Fruit fly (Drosophila melanogaster) whole organism, embryonic: Measurements from ENCODE around the gene CG11158.

Experiments
- Blimp-1 ChIP-seq: fragments of 200-800 bp; sonication (Bioruptor generic); optimal IDR thresholded peaks from 3 replicates; lab custom pipeline; 2018; ENCODE audit warnings: missing biosample characterization, missing genetic modification characterization, mild to moderate bottlenecking, moderate library complexity, missing genetic modification reagents
- CG12391 ChIP-seq: fragments of 200-800 bp; sonication (Bioruptor generic); optimal IDR thresholded peaks from 3 replicates; lab custom pipeline; 2018; ENCODE audit warnings: missing biosample characterization, mild to moderate bottlenecking, missing genetic modification characterization, moderate library complexity
- CG13287 ChIP-seq: fragments of 200-800 bp; sonication (Bioruptor generic); IDR thresholded peaks from 2 replicates; pipeline ENCODE4 v1.3.6; 2022; ENCODE audit warnings: missing biosample characterization, missing genetic modification characterization; ENCODE audit not compliant: partially characterized antibody
- CG13424 ChIP-seq: fragments of 200-800 bp; sonication (Bioruptor generic); optimal IDR thresholded peaks from 2 replicates; lab custom pipeline; 2019; ENCODE audit warnings: missing biosample characterization, mild to moderate bottlenecking, missing genetic modification characterization, moderate library complexity
- CG14710 ChIP-seq: fragments of 200-800 bp; sonication (Bioruptor generic); optimal IDR thresholded peaks from 3 replicates; lab custom pipeline; 2019; ENCODE audit warnings: missing biosample characterization, mild to moderate bottlenecking, missing genetic modification characterization, moderate library complexity
- CG18764 ChIP-seq: fragments of 200-800 bp; sonication (Bioruptor generic); optimal IDR thresholded peaks from 3 replicates; lab custom pipeline; 2016; ENCODE audit warnings: missing biosample characterization, missing genetic modification characterization
- CG2678 ChIP-seq: fragments of 200-800 bp; sonication (Bioruptor generic); optimal IDR thresholded peaks from 3 replicates; lab custom pipeline; 2019; ENCODE audit warnings: missing biosample characterization, mild to moderate bottlenecking, missing genetic modification characterization, moderate library complexity
- CG2875 ChIP-seq: fragments of 200-800 bp; sonication (Bioruptor generic); optimal IDR thresholded peaks from 2 replicates; lab custom pipeline; 2017; ENCODE audit warnings: missing biosample characterization, mild to moderate bottlenecking, missing genetic modification characterization, missing genetic modification reagents
- CG33557 ChIP-seq: fragments of 200-800 bp; sonication (Bioruptor generic); optimal IDR thresholded peaks from 2 replicates; lab custom pipeline; 2019; ENCODE audit warnings: missing biosample characterization, mild to moderate bottlenecking, missing genetic modification characterization, moderate library complexity
- CG3407 ChIP-seq: fragments of 200-800 bp; sonication (Bioruptor generic); optimal IDR thresholded peaks from 2 replicates; lab custom pipeline; 2018; ENCODE audit warnings: missing biosample characterization, mild to moderate bottlenecking, missing genetic modification characterization
- CG3838 ChIP-seq: fragments of 200-800 bp; sonication (Bioruptor generic); optimal IDR thresholded peaks from 3 replicates; lab custom pipeline; 2016; ENCODE audit warnings: missing biosample characterization, missing genetic modification characterization
- CG6254 ChIP-seq: fragments of 200-800 bp; sonication (Bioruptor generic); optimal IDR thresholded peaks from 3 replicates; lab custom pipeline; 2017; ENCODE audit warnings: mild to moderate bottlenecking, missing biosample characterization, missing genetic modification reagents, missing genetic modification characterization
- CG7556 ChIP-seq: fragments of 200-800 bp; sonication (Bioruptor generic); optimal IDR thresholded peaks from 2 replicates; lab custom pipeline; 2017; ENCODE audit warnings: missing biosample characterization, mild to moderate bottlenecking, missing genetic modification characterization
- CG7963 ChIP-seq: fragments of 200-800 bp; sonication (Bioruptor generic); IDR thresholded peaks from 3 replicates; pipeline ENCODE4 v1.3.6; 2022; ENCODE audit warnings: missing biosample characterization, missing genetic modification characterization; ENCODE audit not compliant: partially characterized antibody
- Dref ChIP-seq: fragments of 200-800 bp; sonication (Bioruptor generic); IDR thresholded peaks from 2 replicates; pipeline ENCODE4 v1.3.6; 2022; ENCODE audit warnings: missing biosample characterization, missing genetic modification characterization
- Drgx ChIP-seq: fragments of 200-800 bp; sonication (Bioruptor generic); IDR thresholded peaks from 2 replicates; pipeline ENCODE4 v1.3.6; 2022; ENCODE audit warnings: missing biosample characterization, missing genetic modification characterization
- GATAe ChIP-seq: fragments of 200-800 bp; sonication (Bioruptor generic); conservative IDR thresholded peaks from 2 replicates; pipeline ENCODE4 v1.3.6; 2022; ENCODE audit warnings: missing biosample characterization, missing genetic modification characterization
- H2.0 ChIP-seq: fragments of 200-800 bp; sonication (Bioruptor generic); IDR thresholded peaks from 2 replicates; pipeline ENCODE4 v1.3.6; 2022; ENCODE audit warnings: missing biosample characterization, missing genetic modification characterization
- HLHmδ ChIP-seq: fragments of 200-800 bp; sonication (Bioruptor generic); optimal IDR thresholded peaks from 2 replicates; lab custom pipeline; 2018; ENCODE audit warnings: missing biosample characterization, mild to moderate bottlenecking, missing genetic modification characterization, moderate library complexity
- Hey ChIP-seq: fragments of 200-800 bp; sonication (Bioruptor generic); optimal IDR thresholded peaks from 3 replicates; lab custom pipeline; 2018; ENCODE audit warnings: missing biosample characterization, mild to moderate bottlenecking, missing genetic modification characterization
- Hr51 ChIP-seq, 2 experiments: fragments of 200-800 bp; sonication (Bioruptor generic); optimal IDR thresholded peaks; 2 replicates in 1 of 2; 3 replicates in 1 of 2; lab custom pipeline; 2016 to 2018; ENCODE audit warnings: missing biosample characterization in 2 of 2, missing genetic modification characterization in 2 of 2, mild to moderate bottlenecking in 1 of 2, moderate library complexity in 1 of 2
- Meics ChIP-seq: fragments of 200-800 bp; sonication (Bioruptor generic); optimal IDR thresholded peaks from 2 replicates; lab custom pipeline; 2017; ENCODE audit warnings: missing biosample characterization, mild to moderate bottlenecking, missing genetic modification characterization
- Neu2 ChIP-seq: fragments of 200-800 bp; sonication (Bioruptor generic); optimal IDR thresholded peaks from 3 replicates; lab custom pipeline; 2016; ENCODE audit warnings: missing biosample characterization, missing genetic modification characterization, borderline replicate concordance
- Oli ChIP-seq: fragments of 200-800 bp; sonication (Bioruptor generic); optimal IDR thresholded peaks from 2 replicates; lab custom pipeline; 2018; ENCODE audit warnings: missing biosample characterization, mild to moderate bottlenecking, missing genetic modification characterization, moderate library complexity
- Trl ChIP-seq, 3 experiments: fragments of >200 bp in 2 of 3; fragments of 200-800 bp in 1 of 3; sonication (Bioruptor generic) in 1 of 3; optimal IDR thresholded peaks; 2 replicates in 1 of 3; 3 replicates in 2 of 3; lab custom pipeline; 2016 to 2017; ENCODE audit warnings: missing biosample characterization in 1 of 3, missing genetic modification characterization in 1 of 3
- Xrp1 ChIP-seq: fragments of 200-800 bp; sonication (Bioruptor generic); IDR thresholded peaks from 2 replicates; pipeline ENCODE4 v1.3.6; 2022; ENCODE audit warnings: missing biosample characterization, missing genetic modification characterization
- bab2 ChIP-seq: fragments of 200-800 bp; sonication (Bioruptor generic); optimal IDR thresholded peaks from 2 replicates; lab custom pipeline; 2016; ENCODE audit warnings: missing biosample characterization, missing genetic modification characterization
- bbx ChIP-seq: fragments of 200-800 bp; sonication (Bioruptor generic); IDR thresholded peaks from 2 replicates; pipeline ENCODE4 v1.3.6; 2022; ENCODE audit warnings: missing biosample characterization, missing genetic modification characterization; ENCODE audit not compliant: partially characterized antibody
- bsh ChIP-seq, 2 experiments: fragments of 200-800 bp; sonication (Bioruptor generic); optimal IDR thresholded peaks; 2 replicates each; lab custom pipeline; 2017 to 2018; ENCODE audit warnings: mild to moderate bottlenecking in 2 of 2, missing biosample characterization in 2 of 2, missing genetic modification characterization in 2 of 2, moderate library complexity in 1 of 2
- cas ChIP-seq: fragments of 200-800 bp; sonication (Bioruptor generic); IDR thresholded peaks from 2 replicates; pipeline ENCODE4 v1.3.6; 2022; ENCODE audit warnings: missing biosample characterization, missing genetic modification characterization
- crc ChIP-seq: fragments of 200-800 bp; sonication (Bioruptor generic); optimal IDR thresholded peaks from 2 replicates; lab custom pipeline; 2016; ENCODE audit warnings: missing biosample characterization, missing genetic modification characterization
- croc ChIP-seq: fragments of 200-800 bp; sonication (Bioruptor generic); conservative IDR thresholded peaks from 3 replicates; pipeline ENCODE4 v1.3.6; 2022; ENCODE audit warnings: missing biosample characterization, missing genetic modification characterization
- dan ChIP-seq: fragments of 200-800 bp; sonication (Bioruptor generic); IDR thresholded peaks from 2 replicates; pipeline ENCODE4 v1.3.6; 2022; ENCODE audit warnings: missing biosample characterization, missing genetic modification characterization
- en ChIP-seq: fragments of 200-800 bp; sonication (Bioruptor generic); optimal IDR thresholded peaks from 2 replicates; lab custom pipeline; 2016; ENCODE audit warnings: missing biosample characterization, missing genetic modification characterization
- eve ChIP-seq, 2 experiments: fragments of >200 bp; optimal IDR thresholded peaks; 2 replicates each; lab custom pipeline; 2017; ENCODE audit warnings: missing biosample characterization in 2 of 2, missing genetic modification characterization in 2 of 2
- exex ChIP-seq: fragments of 200-800 bp; sonication (Bioruptor generic); optimal IDR thresholded peaks from 4 replicates; lab custom pipeline; 2018; ENCODE audit warnings: missing biosample characterization, mild to moderate bottlenecking, missing genetic modification characterization, moderate library complexity
- gcm ChIP-seq: fragments of 200-800 bp; sonication (Bioruptor generic); optimal IDR thresholded peaks from 2 replicates; lab custom pipeline; 2019; ENCODE audit warnings: missing biosample characterization, mild to moderate bottlenecking, missing genetic modification characterization, moderate library complexity
- ham ChIP-seq: fragments of 200-800 bp; sonication (Bioruptor generic); IDR thresholded peaks from 2 replicates; pipeline ENCODE4 v1.3.6; 2022; ENCODE audit warnings: missing biosample characterization, missing genetic modification characterization
- hbn ChIP-seq: fragments of 200-800 bp; sonication (Bioruptor generic); IDR thresholded peaks from 2 replicates; pipeline ENCODE4 v1.3.6; 2022; ENCODE audit warnings: missing biosample characterization, missing genetic modification characterization; ENCODE audit not compliant: partially characterized antibody
- her ChIP-seq: fragments of 200-800 bp; sonication (Bioruptor generic); optimal IDR thresholded peaks from 2 replicates; lab custom pipeline; 2016; ENCODE audit warnings: missing biosample characterization, missing genetic modification characterization
- lbe ChIP-seq: fragments of 200-800 bp; sonication (Bioruptor generic); optimal IDR thresholded peaks from 2 replicates; lab custom pipeline; 2016; ENCODE audit warnings: missing biosample characterization, mild to moderate bottlenecking, missing genetic modification characterization
- lilli ChIP-seq: fragments of 200-800 bp; sonication (Bioruptor generic); optimal IDR thresholded peaks from 3 replicates; lab custom pipeline; 2016; ENCODE audit warnings: missing biosample characterization, missing genetic modification characterization
- lola ChIP-seq, 3 experiments: fragments of >200 bp in 2 of 3; fragments of 200-800 bp in 1 of 3; sonication (Bioruptor generic) in 1 of 3; optimal IDR thresholded peaks; 2 replicates each; lab custom pipeline; 2017 to 2019; ENCODE audit warnings: missing biosample characterization in 3 of 3, missing genetic modification characterization in 3 of 3, mild to moderate bottlenecking in 1 of 3, moderate library complexity in 1 of 3
- mam ChIP-seq: fragments of 200-800 bp; sonication (Bioruptor generic); optimal IDR thresholded peaks from 3 replicates; lab custom pipeline; 2016; ENCODE audit warnings: missing biosample characterization, missing genetic modification characterization
- pb ChIP-seq: fragments of 200-800 bp; sonication (Bioruptor generic); optimal IDR thresholded peaks from 3 replicates; lab custom pipeline; 2016; ENCODE audit warnings: missing biosample characterization, missing genetic modification characterization
- peb ChIP-seq: fragments of 200-800 bp; sonication (Bioruptor generic); IDR thresholded peaks from 2 replicates; pipeline ENCODE4 v1.3.6; 2022; ENCODE audit warnings: missing biosample characterization, missing genetic modification characterization
- pnt ChIP-seq: fragments of 200-800 bp; sonication (Bioruptor generic); optimal IDR thresholded peaks from 3 replicates; lab custom pipeline; 2016; ENCODE audit warnings: missing biosample characterization, missing genetic modification characterization
- slbo ChIP-seq: fragments of 200-800 bp; sonication (Bioruptor generic); IDR thresholded peaks from 2 replicates; pipeline ENCODE4 v1.3.6; 2022; ENCODE audit warnings: missing biosample characterization, missing genetic modification characterization
- twi ChIP-seq: fragments of 200-800 bp; optimal IDR thresholded peaks from 2 replicates; lab custom pipeline; 2019; ENCODE audit warnings: missing biosample characterization, mild to moderate bottlenecking, missing genetic modification characterization, moderate library complexity
- zfh1 ChIP-seq: fragments of 200-800 bp; sonication (Bioruptor generic); IDR thresholded peaks from 3 replicates; pipeline ENCODE4 v1.3.6; 2022; ENCODE audit warnings: missing biosample characterization, missing genetic modification characterization

CG11158 gene

DNA sequence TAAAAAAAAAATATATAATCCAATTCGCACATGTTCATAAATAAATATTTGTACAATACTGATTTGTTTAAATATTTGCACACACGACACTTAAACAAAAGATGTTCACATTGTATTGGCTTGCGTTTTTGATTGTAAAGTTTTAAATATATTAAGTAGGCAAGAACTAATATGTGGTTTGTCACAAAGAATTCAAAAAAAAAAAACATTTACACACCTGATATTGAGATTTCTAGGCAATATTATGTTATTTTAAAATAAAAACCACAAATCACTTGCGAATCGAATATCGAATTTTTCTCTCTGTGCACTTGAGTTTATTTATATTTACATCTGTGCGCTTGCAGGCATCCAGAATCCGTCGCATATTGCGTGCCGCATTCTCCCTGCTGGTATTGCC is 3.2 kb upstream of the CG11158 start (continued):
- TF ChIP-seq lilli (GFP tag; lab: Kevin White, UChicago) (no peak), Trl (optimal IDR thresholded peaks at IDR 0.05; lab: Kevin White, UChicago) (no peak), Trl (GFP tag; optimal IDR thresholded peaks at IDR 0.05; lab: Kevin White, UChicago) (no peak), CG13424 (tag; lab: Kevin White, UChicago) (peak; percentile 36), lbe (GFP tag; lab: Kevin White, UChicago) (peak; percentile 57), pnt (GFP tag; lab: Kevin White, UChicago) (no peak), CG33557 (GFP tag; lab: Kevin White, UChicago) (peak; percentile 16), H2.0 (GFP tag; lab: Robert Waterston, UW) (0 out of 2 replicates have a peak, but pooled peaks have one; percentile 15), CG14710 (tag; lab: Kevin White, UChicago) (peak; percentile 27), CG7963 (GFP tag; lab: Robert Waterston, UW) (no peak), CG2678 (tag; lab: Kevin White, UChicago) (peak; percentile 52), Hr51 (GFP tag; optimal IDR thresholded peaks at IDR 0.05; lab: Kevin White, UChicago) (peak in 1 of 2 experiments; percentile 52), dan (GFP tag; lab: Robert Waterston, UW) (no peak), Drgx (GFP tag; lab: Robert Waterston, UW) (peak; percentile 67), CG2875 (no peak), CG3838 (no peak), twi (tag; lab: Kevin White, UChicago) (no peak), Xrp1 (GFP tag; lab: Robert Waterston, UW) (peak; percentile 16; the same call in 1 of the 2 replicates), CG18764 (GFP tag; lab: Kevin White, UChicago) (no peak), lola (GFP tag; optimal IDR thresholded peaks at IDR 0.05; lab: Kevin White, UChicago) (peak in 1 of 3 experiments; percentile 44), her (GFP tag; lab: Kevin White, UChicago) (no peak), CG3407 (GFP tag; lab: Kevin White, UChicago) (no peak), ham (no peak), eve (GFP tag; optimal IDR thresholded peaks at IDR 0.05; lab: Kevin White, UChicago) (no peak), gcm (GFP tag; lab: Kevin White, UChicago) (peak; percentile 26), Oli (peak; percentile 18), Blimp-1 (GFP tag; lab: Kevin White, UChicago) (peak; percentile 44), mam (GFP tag; lab: Kevin White, UChicago) (no peak), CG12391 (tag; lab: Kevin White, UChicago) (peak; percentile 31), slbo (GFP tag; lab: Robert Waterston, UW) (peak; percentile 13; the same call in 1 of the 2 replicates), Meics (peak; percentile 19), CG7556 (GFP tag; lab: Kevin White, UChicago) (peak; percentile 35), hbn (GFP tag; lab: Robert Waterston, UW) (no peak), HLHmδ (GFP tag; lab: Kevin White, UChicago) (no peak), peb (GFP tag; lab: Robert Waterston, UW) (no peak), bsh (GFP tag; optimal IDR thresholded peaks at IDR 0.05; lab: Kevin White, UChicago) (peak in 1 of 2 experiments; percentile 38)

DNA sequence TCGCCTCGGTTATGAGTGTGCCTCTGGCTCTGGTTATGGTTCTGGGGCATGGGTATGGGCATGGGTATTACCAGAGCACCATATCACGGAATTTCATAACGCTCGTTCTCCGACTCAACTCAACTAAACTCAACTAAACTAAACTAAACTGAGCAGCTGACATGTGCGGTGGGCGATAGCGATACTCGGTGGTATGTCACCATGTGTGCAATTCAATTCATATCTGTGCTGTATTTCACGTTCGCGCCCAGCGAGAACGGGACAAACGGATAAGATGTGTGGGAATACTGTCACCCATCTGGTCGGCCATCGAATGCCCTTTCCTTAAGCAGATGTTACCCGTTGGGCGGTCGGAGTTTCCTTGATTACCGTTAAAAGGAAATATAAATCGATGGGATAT is 2.5 kb upstream of the CG11158 start, which contains the start of gene CG12177:
Gene CG12177, minus strand, starts transcription at position 239 of the 400 bp plus-strand sequence.
- TF ChIP-seq GATAe = peak; percentile 21; the same call in 1 of the 2 replicates
- TF ChIP-seq bbx (GFP tag; lab: Robert Waterston, UW) = no peak
- no peak for TF ChIP-seq croc
- peak; percentile 0 for TF ChIP-seq Hey (tag; lab: Kevin White, UChicago)
- 0 out of 2 replicates have a peak, but pooled peaks have one; percentile 20 for TF ChIP-seq Dref
- no peak for TF ChIP-seq crc (GFP tag; lab: Kevin White, UChicago)
- TF ChIP-seq bab2 (GFP tag; lab: Kevin White, UChicago) = no peak
- TF ChIP-seq en (GFP tag; lab: Kevin White, UChicago) = no peak
- no peak for TF ChIP-seq CG6254 (GFP tag; lab: Kevin White, UChicago)
- TF ChIP-seq Neu2 = no peak
- TF ChIP-seq cas (GFP tag; lab: Robert Waterston, UW) = no peak
- no peak for TF ChIP-seq pb (GFP tag; lab: Kevin White, UChicago)
- 0 out of 2 replicates have a peak, but pooled peaks have one; percentile 13 for TF ChIP-seq CG13287 (GFP tag; lab: Robert Waterston, UW)
- 0 out of 3 replicates have a peak, but pooled peaks have one; percentile 6 for TF ChIP-seq zfh1
- peak; percentile 54 for TF ChIP-seq exex (tag; lab: Kevin White, UChicago)
